Worm (Caenorhabditis elegans) whole organism, L2 larva: ENCODE results near the gene R12H7.4.

ENCODE experiments used
- C34F6.9 ChIP-seq: fragments of 150-350 bp; optimal IDR thresholded peaks from 2 replicates; lab custom pipeline; 2014; ENCODE audit warnings: missing biosample characterization, missing genetic modification characterization
- F13H6.1 ChIP-seq: sonication (generic microtip); optimal IDR thresholded peaks from 2 replicates; lab custom pipeline; 2016; ENCODE audit warnings: missing genetic modification characterization, missing compliant biosample characterization
- R02D3.7 ChIP-seq: fragments of 150-350 bp; optimal IDR thresholded peaks from 2 replicates; lab custom pipeline; 2014; ENCODE audit warnings: missing biosample characterization, missing genetic modification characterization
- Y55F3AM.14 ChIP-seq: fragments of 200-800 bp; sonication (Bioruptor generic); optimal IDR thresholded peaks from 2 replicates; lab custom pipeline; 2018; ENCODE audit warnings: mild to moderate bottlenecking, missing genetic modification characterization, missing compliant biosample characterization
- alr-1 ChIP-seq: fragments of 150-350 bp; optimal IDR thresholded peaks from 2 replicates; lab custom pipeline; 2014; ENCODE audit warnings: missing biosample characterization, missing genetic modification characterization
- aly-2 ChIP-seq: fragments of 150-350 bp; optimal IDR thresholded peaks from 2 replicates; lab custom pipeline; 2014; ENCODE audit warnings: missing biosample characterization, missing genetic modification characterization
- blmp-1 ChIP-seq: sonication (generic microtip); optimal IDR thresholded peaks from 2 replicates; lab custom pipeline; 2017; ENCODE audit warnings: missing genetic modification characterization, mild to moderate bottlenecking, missing compliant biosample characterization, antibody characterized with exemption, moderate library complexity; ENCODE audit not compliant: insufficient read depth
- ceh-16 ChIP-seq: fragments of 150-350 bp; optimal IDR thresholded peaks from 2 replicates; lab custom pipeline; 2014; ENCODE audit warnings: missing biosample characterization, missing genetic modification characterization
- crh-2 ChIP-seq: sonication (generic microtip); optimal IDR thresholded peaks from 2 replicates; lab custom pipeline; 2017; ENCODE audit warnings: missing biosample characterization, missing genetic modification characterization
- dmd-4 ChIP-seq: sonication (generic microtip); optimal IDR thresholded peaks from 2 replicates; lab custom pipeline; 2017; ENCODE audit warnings: missing biosample characterization, missing genetic modification characterization
- egl-27 ChIP-seq: sonication (generic microtip); optimal IDR thresholded peaks from 3 replicates; lab custom pipeline; 2017; ENCODE audit warnings: missing biosample characterization, missing genetic modification reagents, missing genetic modification characterization
- elt-1 ChIP-seq: fragments of 150-350 bp; optimal IDR thresholded peaks from 2 replicates; lab custom pipeline; 2014; ENCODE audit warnings: missing biosample characterization, missing genetic modification characterization
- elt-3 ChIP-seq: sonication (generic microtip); optimal IDR thresholded peaks from 2 replicates; lab custom pipeline; 2017; ENCODE audit warnings: missing biosample characterization, missing genetic modification characterization
- gmeb-1 ChIP-seq: fragments of 150-350 bp; optimal IDR thresholded peaks from 2 replicates; lab custom pipeline; 2014; ENCODE audit warnings: missing biosample characterization, missing genetic modification characterization
- lin-13 ChIP-seq: fragments of 150-350 bp; optimal IDR thresholded peaks from 2 replicates; lab custom pipeline; 2014; ENCODE audit warnings: missing biosample characterization, missing genetic modification reagents, missing genetic modification characterization
- lin-39 ChIP-seq: fragments of 150-350 bp; optimal IDR thresholded peaks from 2 replicates; lab custom pipeline; 2014; ENCODE audit warnings: missing biosample characterization, missing genetic modification reagents, missing genetic modification characterization
- lsy-2 ChIP-seq, 2 experiments: fragments of 150-350 bp in 1 of 2; sonication (generic microtip) in 1 of 2; optimal IDR thresholded peaks; 2 replicates each; lab custom pipeline; 2014 to 2017; ENCODE audit warnings: missing biosample characterization in 2 of 2, missing genetic modification characterization in 2 of 2
- mab-5 ChIP-seq: fragments of 150-350 bp; optimal IDR thresholded peaks from 2 replicates; lab custom pipeline; 2014; ENCODE audit warnings: missing biosample characterization, missing genetic modification characterization
- mbf-1 ChIP-seq: sonication (generic microtip); optimal IDR thresholded peaks from 2 replicates; lab custom pipeline; 2017; ENCODE audit warnings: missing biosample characterization, missing genetic modification characterization
- mdl-1 ChIP-seq, 2 experiments: fragments of 150-350 bp in 1 of 2; sonication (generic microtip) in 1 of 2; optimal IDR thresholded peaks; 2 replicates each; lab custom pipeline; 2017; ENCODE audit warnings: missing biosample characterization in 2 of 2, missing genetic modification characterization in 2 of 2
- nhr-10 ChIP-seq: sonication (generic microtip); optimal IDR thresholded peaks from 2 replicates; lab custom pipeline; 2017; ENCODE audit warnings: missing biosample characterization, missing genetic modification characterization
- nhr-11 ChIP-seq: fragments of 150-350 bp; optimal IDR thresholded peaks from 2 replicates; lab custom pipeline; 2014; ENCODE audit warnings: missing biosample characterization, missing genetic modification characterization
- nhr-12 ChIP-seq: fragments of 150-350 bp; optimal IDR thresholded peaks from 2 replicates; lab custom pipeline; 2014; ENCODE audit warnings: missing biosample characterization, missing genetic modification characterization
- nhr-129 ChIP-seq: fragments of 150-350 bp; optimal IDR thresholded peaks from 2 replicates; lab custom pipeline; 2014; ENCODE audit warnings: missing biosample characterization, missing genetic modification characterization
- nhr-21 ChIP-seq: fragments of 150-350 bp; optimal IDR thresholded peaks from 2 replicates; lab custom pipeline; 2014; ENCODE audit warnings: missing biosample characterization, missing genetic modification characterization
- nhr-23 ChIP-seq: fragments of 150-350 bp; optimal IDR thresholded peaks from 2 replicates; lab custom pipeline; 2014; ENCODE audit warnings: missing biosample characterization, missing genetic modification reagents, missing genetic modification characterization
- nhr-237 ChIP-seq: fragments of 150-350 bp; optimal IDR thresholded peaks from 2 replicates; lab custom pipeline; 2014; ENCODE audit warnings: missing biosample characterization, missing genetic modification characterization
- nhr-25 ChIP-seq: fragments of 150-350 bp; sonication (generic microtip); optimal IDR thresholded peaks from 3 replicates; lab custom pipeline; 2014; ENCODE audit warnings: missing biosample characterization, missing genetic modification characterization
- nhr-6 ChIP-seq: fragments of 150-350 bp; optimal IDR thresholded peaks from 2 replicates; lab custom pipeline; 2014; ENCODE audit warnings: missing biosample characterization, missing genetic modification characterization
- nhr-77 ChIP-seq: fragments of 150-350 bp; optimal IDR thresholded peaks from 2 replicates; lab custom pipeline; 2014; ENCODE audit warnings: missing biosample characterization, missing genetic modification characterization
- peb-1 ChIP-seq: fragments of 150-350 bp; optimal IDR thresholded peaks from 2 replicates; lab custom pipeline; 2014; ENCODE audit warnings: missing biosample characterization, missing genetic modification characterization
- sem-4 ChIP-seq: fragments of 150-350 bp; optimal IDR thresholded peaks from 2 replicates; lab custom pipeline; 2014; ENCODE audit warnings: missing biosample characterization, missing genetic modification reagents, missing genetic modification characterization
- skn-1 ChIP-seq: sonication (generic microtip); optimal IDR thresholded peaks from 2 replicates; lab custom pipeline; 2017; ENCODE audit warnings: missing biosample characterization, missing genetic modification characterization
- sma-3 ChIP-seq: sonication (generic microtip); optimal IDR thresholded peaks from 2 replicates; lab custom pipeline; 2016; ENCODE audit warnings: missing genetic modification reagents, missing genetic modification characterization, missing compliant biosample characterization
- sma-9 ChIP-seq, 2 experiments: fragments of 150-350 bp in 1 of 2; sonication (generic microtip) in 1 of 2; optimal IDR thresholded peaks; 2 replicates each; lab custom pipeline; 2014 to 2016; ENCODE audit warnings: missing genetic modification characterization in 2 of 2, mild to moderate bottlenecking in 1 of 2, missing biosample characterization in 1 of 2, missing compliant biosample characterization in 1 of 2, missing genetic modification reagents in 1 of 2, moderate library complexity in 1 of 2
- snpc-4 ChIP-seq: fragments of 150-350 bp; optimal IDR thresholded peaks from 2 replicates; lab custom pipeline; 2014; ENCODE audit warnings: missing biosample characterization, missing genetic modification characterization
- unc-55 ChIP-seq: fragments of 150-350 bp; sonication (generic microtip); optimal IDR thresholded peaks from 3 replicates; lab custom pipeline; 2014; ENCODE audit warnings: missing biosample characterization, missing genetic modification reagents, missing genetic modification characterization
- unc-62 ChIP-seq: fragments of 150-350 bp; optimal IDR thresholded peaks from 2 replicates; lab custom pipeline; 2014; ENCODE audit warnings: missing biosample characterization, missing genetic modification reagents, missing genetic modification characterization
- zag-1 ChIP-seq: fragments of 150-350 bp; optimal IDR thresholded peaks from 2 replicates; lab custom pipeline; 2014; ENCODE audit warnings: missing biosample characterization, missing genetic modification characterization
- ztf-11 ChIP-seq: sonication (generic microtip); optimal IDR thresholded peaks from 2 replicates; lab custom pipeline; 2017; ENCODE audit warnings: missing biosample characterization, missing genetic modification characterization
- ztf-4 ChIP-seq: fragments of 150-350 bp; optimal IDR thresholded peaks from 2 replicates; lab custom pipeline; 2014; ENCODE audit warnings: missing biosample characterization, missing genetic modification characterization

Gene R12H7.4

DNA sequence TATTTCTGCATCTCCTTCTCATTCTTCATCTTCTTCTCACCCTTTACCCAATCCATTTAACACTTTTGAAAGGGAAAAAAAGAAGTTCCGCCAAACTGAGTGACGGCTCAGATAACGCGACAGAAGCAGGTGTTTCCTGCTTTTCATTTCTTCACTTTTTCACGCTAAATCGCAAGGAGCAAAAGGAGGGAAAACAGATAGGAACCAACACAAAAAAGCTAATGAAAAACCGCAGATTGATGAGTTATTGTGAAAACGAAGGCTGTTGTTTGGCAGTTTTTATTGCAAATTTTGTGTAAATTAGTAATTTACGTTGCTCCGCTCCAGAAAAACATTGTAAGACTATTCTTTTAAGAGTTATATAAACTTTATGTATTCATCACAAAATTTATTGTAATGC is 16.6 kb upstream of the R12H7.4 start:
- TF ChIP-seq C34F6.9 (tag; lab: Kevin White, UChicago) (no peak), nhr-129 (tag; lab: Kevin White, UChicago) (peak; percentile 1), F13H6.1 (tag; lab: Kevin White, UChicago) (peak; percentile 8)

DNA sequence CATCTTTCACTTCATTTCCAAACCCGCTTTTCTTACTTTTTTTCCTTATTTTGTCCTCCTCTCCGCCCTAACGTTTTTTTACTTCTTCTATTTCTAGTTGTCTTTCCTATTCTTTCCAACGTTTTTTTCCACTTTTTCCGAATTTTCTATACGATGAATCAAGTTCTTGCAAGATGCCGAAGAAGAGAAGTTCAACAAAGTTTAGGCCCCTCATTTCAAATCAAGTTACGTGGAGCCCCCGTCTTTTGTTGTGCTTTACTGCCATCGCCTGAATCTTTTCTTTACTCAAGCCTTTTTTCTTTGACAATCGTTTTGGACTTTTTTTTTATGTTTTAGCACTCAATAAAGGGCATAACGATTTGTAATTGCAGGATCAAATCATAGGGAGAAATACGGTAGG is 15.5 kb upstream of the R12H7.4 start, which contains the start of gene unc-9:
TSS of gene unc-9 (plus strand) at position 370 of the 400 bp plus-strand sequence.
- TF ChIP-seq crh-2 (tag; lab: Kevin White, UChicago) (no peak), nhr-237 (tag; lab: Kevin White, UChicago) (no peak), nhr-23 (tag; lab: Kevin White, UChicago) (no peak), nhr-12 (tag; lab: Kevin White, UChicago) (no peak), peb-1 (tag; lab: Kevin White, UChicago) (no peak), nhr-21 (no peak), sma-3 (GFP tag; lab: Kevin White, UChicago) (no peak), nhr-25 (tag; lab: Kevin White, UChicago) (no peak), lin-39 (tag; lab: Kevin White, UChicago) (no peak), mbf-1 (tag; lab: Kevin White, UChicago) (no peak), mdl-1 (tag; optimal IDR thresholded peaks at IDR 0.05; lab: Kevin White, UChicago) (no peak), elt-1 (tag; lab: Kevin White, UChicago) (no peak), nhr-6 (tag; lab: Kevin White, UChicago) (no peak), ztf-11 (tag; lab: Kevin White, UChicago) (no peak), gmeb-1 (tag; lab: Kevin White, UChicago) (no peak), unc-55 (GFP tag; lab: Kevin White, UChicago) (no peak), mab-5 (tag; lab: Kevin White, UChicago) (no peak), blmp-1 (tag; lab: Kevin White, UChicago) (no peak), lsy-2 (tag; optimal IDR thresholded peaks at IDR 0.05; lab: Kevin White, UChicago) (no peak), Y55F3AM.14 (GFP tag; lab: Kevin White, UChicago) (no peak)

DNA sequence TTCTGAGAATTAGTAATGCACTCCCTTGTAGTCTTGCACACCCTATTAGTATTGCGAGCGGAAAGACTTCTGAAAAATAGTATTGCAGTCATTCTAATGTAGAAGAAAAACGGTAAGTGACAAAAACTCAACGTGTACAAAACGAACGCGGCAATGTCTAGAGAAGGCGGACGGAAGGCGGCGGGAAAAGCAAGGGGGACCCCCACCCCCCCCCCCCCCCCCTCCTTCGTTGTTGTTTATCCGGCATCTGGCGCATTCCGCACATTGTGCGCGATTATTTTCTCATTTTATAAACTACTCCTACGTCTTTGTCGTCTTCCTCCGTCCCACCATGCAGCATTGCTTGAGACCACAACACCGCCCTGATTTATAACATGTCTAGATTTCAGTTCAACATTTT is 14.6 kb upstream of the R12H7.4 start:
- no peak for TF ChIP-seq mbf-1 (tag; lab: Kevin White, UChicago)
- no peak for TF ChIP-seq nhr-10 (tag; lab: Kevin White, UChicago)
- TF ChIP-seq crh-2 (tag; lab: Kevin White, UChicago): no peak
- no peak for TF ChIP-seq R02D3.7
- TF ChIP-seq dmd-4 (tag; lab: Kevin White, UChicago): no peak
- TF ChIP-seq blmp-1 (tag; lab: Kevin White, UChicago): no peak
- no peak for TF ChIP-seq Y55F3AM.14 (GFP tag; lab: Kevin White, UChicago)
- TF ChIP-seq nhr-11 (tag; lab: Kevin White, UChicago): no peak
- TF ChIP-seq mab-5 (tag; lab: Kevin White, UChicago): no peak
- TF ChIP-seq ceh-16 (tag; lab: Kevin White, UChicago): no peak
- no peak for TF ChIP-seq nhr-77 (tag; lab: Kevin White, UChicago)
- no peak for TF ChIP-seq F13H6.1 (tag; lab: Kevin White, UChicago)
- no peak for TF ChIP-seq egl-27 (tag; lab: Kevin White, UChicago)
- TF ChIP-seq peb-1 (tag; lab: Kevin White, UChicago): no peak
- no peak for TF ChIP-seq zag-1
- TF ChIP-seq alr-1 (tag; lab: Kevin White, UChicago): no peak

DNA sequence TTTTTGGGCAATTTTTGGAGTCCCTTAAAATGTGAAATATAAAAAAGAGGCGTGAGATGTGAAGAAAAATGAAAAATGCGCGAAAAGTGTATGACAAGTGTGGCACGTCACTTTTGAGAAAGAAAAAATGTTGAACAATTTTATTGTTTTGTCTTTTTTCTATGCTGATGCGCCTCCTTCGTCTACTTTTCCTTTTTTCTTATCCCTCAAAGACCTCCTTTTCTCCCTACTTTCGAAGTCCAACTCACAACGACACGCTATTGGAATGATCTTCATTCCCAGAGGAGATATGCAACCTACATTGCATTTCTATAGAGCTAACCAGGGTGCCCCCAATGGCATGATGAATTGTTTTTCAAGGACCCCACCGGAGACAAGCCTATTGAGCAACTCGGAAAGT is 10.9 kb upstream of the R12H7.4 start:
- TF ChIP-seq C34F6.9 (tag; lab: Kevin White, UChicago): peak; percentile 2
- TF ChIP-seq elt-3: no peak
- TF ChIP-seq zag-1: peak; percentile 30
- TF ChIP-seq, all 48 proteins: peak for 2

DNA sequence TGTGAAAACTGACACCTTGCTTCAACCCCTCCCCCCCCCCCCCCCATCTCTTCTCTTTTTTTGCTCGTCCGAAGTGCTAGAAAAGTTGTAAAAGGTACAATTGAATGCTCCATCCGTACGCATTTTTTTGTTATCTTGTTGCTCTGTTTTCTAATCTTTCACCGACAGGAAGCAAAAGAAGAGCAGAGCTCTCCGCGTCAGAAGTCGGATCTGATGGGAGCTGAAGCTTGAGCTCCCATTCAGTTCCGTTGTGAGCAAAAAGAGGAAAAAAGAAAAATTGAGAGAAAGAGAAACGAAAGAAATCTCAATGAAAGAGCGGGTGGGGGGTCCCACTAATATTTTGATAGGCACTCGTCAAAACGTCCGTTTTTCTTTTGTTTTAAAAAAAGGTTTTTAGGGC is 10.0 kb upstream of the R12H7.4 start:
- TF ChIP-seq sem-4 (tag; lab: Kevin White, UChicago) (no peak), nhr-237 (tag; lab: Kevin White, UChicago) (no peak), skn-1 (tag; lab: Kevin White, UChicago) (no peak), sma-9 (GFP tag; optimal IDR thresholded peaks at IDR 0.05; lab: Kevin White, UChicago) (no peak), sma-9 (tag; optimal IDR thresholded peaks at IDR 0.05; lab: Kevin White, UChicago) (no peak), lin-39 (tag; lab: Kevin White, UChicago) (no peak), lin-13 (GFP tag; lab: Kevin White, UChicago) (no peak), aly-2 (tag; lab: Kevin White, UChicago) (no peak), mdl-1 (tag; optimal IDR thresholded peaks at IDR 0.05; lab: Kevin White, UChicago) (no peak), nhr-25 (tag; lab: Kevin White, UChicago) (no peak), nhr-77 (tag; lab: Kevin White, UChicago) (no peak), mbf-1 (tag; lab: Kevin White, UChicago) (no peak), mab-5 (tag; lab: Kevin White, UChicago) (no peak), Y55F3AM.14 (GFP tag; lab: Kevin White, UChicago) (peak; percentile 66), lsy-2 (tag; optimal IDR thresholded peaks at IDR 0.05; lab: Kevin White, UChicago) (no peak), nhr-21 (no peak), nhr-11 (tag; lab: Kevin White, UChicago) (no peak), ztf-4 (tag; lab: Kevin White, UChicago) (no peak), dmd-4 (tag; lab: Kevin White, UChicago) (no peak), nhr-12 (tag; lab: Kevin White, UChicago) (no peak), elt-3 (no peak), C34F6.9 (tag; lab: Kevin White, UChicago) (peak; percentile 18), egl-27 (tag; lab: Kevin White, UChicago) (no peak), elt-1 (tag; lab: Kevin White, UChicago) (no peak), nhr-129 (tag; lab: Kevin White, UChicago) (peak; percentile 14), F13H6.1 (tag; lab: Kevin White, UChicago) (peak; percentile 12), ztf-11 (tag; lab: Kevin White, UChicago) (no peak), unc-62 (no peak), snpc-4 (tag; lab: Kevin White, UChicago) (no peak)
